Worm (Caenorhabditis elegans) whole organism, L3 larva: ENCODE data around the gene F11E6.11.

Experiments used
- aly-2 ChIP-seq: fragments of 150-350 bp; optimal IDR thresholded peaks from 2 replicates; lab custom pipeline; 2014; ENCODE audit warnings: missing biosample characterization, missing genetic modification characterization
- ceh-82 ChIP-seq: fragments of 150-350 bp; optimal IDR thresholded peaks from 2 replicates; lab custom pipeline; 2014; ENCODE audit warnings: missing biosample characterization, missing genetic modification characterization
- lin-15B ChIP-seq: fragments of 150-350 bp; optimal IDR thresholded peaks from 2 replicates; lab custom pipeline; 2014; ENCODE audit warnings: missing biosample characterization, missing genetic modification characterization
- nhr-237 ChIP-seq: fragments of 150-350 bp; optimal IDR thresholded peaks from 2 replicates; lab custom pipeline; 2014; ENCODE audit warnings: missing biosample characterization, missing genetic modification characterization
- nhr-76 ChIP-seq: fragments of 150-350 bp; sonication (generic microtip); optimal IDR thresholded peaks from 5 replicates; lab custom pipeline; 2014; ENCODE audit warnings: missing biosample characterization, missing genetic modification characterization
- skn-1 ChIP-seq: fragments of 150-350 bp; optimal IDR thresholded peaks from 2 replicates; lab custom pipeline; 2014; ENCODE audit warnings: missing biosample characterization, missing genetic modification characterization
- unc-62 ChIP-seq: fragments of 150-350 bp; sonication (generic microtip); optimal IDR thresholded peaks from 4 replicates; lab custom pipeline; 2014; ENCODE audit warnings: missing biosample characterization, missing genetic modification reagents, missing genetic modification characterization
- ztf-11 ChIP-seq: fragments of 150-350 bp; optimal IDR thresholded peaks from 2 replicates; lab custom pipeline; 2014; ENCODE audit warnings: missing biosample characterization, missing genetic modification characterization

- no peak for TF ChIP-seq skn-1 (tag; lab: Kevin White, UChicago)
- no peak for TF ChIP-seq ceh-82 (tag; lab: Kevin White, UChicago)
- TF ChIP-seq lin-15B (tag; lab: Kevin White, UChicago), result no peak
- no peak for TF ChIP-seq ztf-11 (tag; lab: Kevin White, UChicago)
- no peak for TF ChIP-seq aly-2 (tag; lab: Kevin White, UChicago)
- TF ChIP-seq nhr-237 (tag; lab: Kevin White, UChicago), result no peak
- TF ChIP-seq nhr-76 (tag; lab: Kevin White, UChicago), result no peak
- TF ChIP-seq unc-62 (GFP tag; lab: Kevin White, UChicago), result no peak
Observed at ce11 chrIV:17413343-17413742, 29.3 kb upstream of the F11E6.11 start.
